Fruit fly (Drosophila melanogaster) whole organism, embryonic: ENCODE data around the gene CG3704.

Experiments used
- Aef1 ChIP-seq: fragments of 200-800 bp; sonication (Bioruptor generic); IDR thresholded peaks from 3 replicates; pipeline ENCODE4 v1.3.6; 2022; ENCODE audit warnings: missing biosample characterization, missing genetic modification characterization
- B-H2 ChIP-seq: fragments of 200-800 bp; sonication (Bioruptor generic); optimal IDR thresholded peaks from 2 replicates; lab custom pipeline; 2018; ENCODE audit warnings: missing biosample characterization, mild to moderate bottlenecking, missing genetic modification characterization
- CG10431 ChIP-seq: fragments of 200-800 bp; sonication (Bioruptor generic); optimal IDR thresholded peaks from 3 replicates; lab custom pipeline; 2018; ENCODE audit warnings: missing biosample characterization, mild to moderate bottlenecking, missing genetic modification characterization
- CG11696 ChIP-seq: fragments of 200-800 bp; sonication (Bioruptor generic); IDR thresholded peaks from 2 replicates; pipeline ENCODE4 v1.3.6; 2022; ENCODE audit warnings: missing biosample characterization, missing genetic modification characterization
- CG12744 ChIP-seq: fragments of 200-800 bp; sonication (Bioruptor generic); optimal IDR thresholded peaks from 2 replicates; lab custom pipeline; 2016; ENCODE audit warnings: missing biosample characterization, missing genetic modification characterization
- CG12769 ChIP-seq: fragments of 200-800 bp; sonication (Bioruptor generic); optimal IDR thresholded peaks from 2 replicates; lab custom pipeline; 2019; ENCODE audit warnings: missing biosample characterization, mild to moderate bottlenecking, missing genetic modification characterization, moderate library complexity
- CG14050 ChIP-seq: fragments of 200-800 bp; sonication (Bioruptor generic); IDR thresholded peaks from 3 replicates; pipeline ENCODE4 v1.3.6; 2022; ENCODE audit warnings: missing biosample characterization, missing genetic modification characterization
- CG14667 ChIP-seq: fragments of 200-800 bp; sonication (Bioruptor generic); IDR thresholded peaks from 2 replicates; pipeline ENCODE4 v1.3.6; 2022; ENCODE audit warnings: missing biosample characterization, missing genetic modification characterization
- CG16779 ChIP-seq: fragments of 200-800 bp; sonication (Bioruptor generic); IDR thresholded peaks from 2 replicates; pipeline ENCODE4 v1.3.6; 2022; ENCODE audit warnings: missing biosample characterization, missing genetic modification characterization
- CG17186 ChIP-seq: fragments of 200-800 bp; sonication (Bioruptor generic); optimal IDR thresholded peaks from 3 replicates; lab custom pipeline; 2017; ENCODE audit warnings: missing biosample characterization, missing genetic modification reagents, missing genetic modification characterization
- CG17568 ChIP-seq: fragments of 200-800 bp; sonication (Bioruptor generic); optimal IDR thresholded peaks from 2 replicates; lab custom pipeline; 2018; ENCODE audit warnings: missing biosample characterization, mild to moderate bottlenecking, missing genetic modification characterization, moderate library complexity
- CG18599 ChIP-seq: fragments of 200-800 bp; sonication (Bioruptor generic); optimal IDR thresholded peaks from 3 replicates; lab custom pipeline; 2017; ENCODE audit warnings: missing biosample characterization, missing genetic modification characterization, mild to moderate bottlenecking, moderate library complexity, missing genetic modification reagents
- CG30020 ChIP-seq: fragments of 200-800 bp; optimal IDR thresholded peaks from 2 replicates; lab custom pipeline; 2019; ENCODE audit warnings: missing biosample characterization, mild to moderate bottlenecking, missing genetic modification characterization, moderate library complexity
- CG3995 ChIP-seq: fragments of 200-800 bp; sonication (Bioruptor generic); optimal IDR thresholded peaks from 3 replicates; lab custom pipeline; 2016; ENCODE audit warnings: missing biosample characterization, missing genetic modification characterization
- CG4360 ChIP-seq: fragments of 200-800 bp; sonication (Bioruptor generic); IDR thresholded peaks from 2 replicates; pipeline ENCODE4 v1.3.6; 2022; ENCODE audit warnings: missing biosample characterization, missing genetic modification characterization
- CG43689 ChIP-seq: fragments of 200-800 bp; sonication (Bioruptor generic); IDR thresholded peaks from 2 replicates; pipeline ENCODE4 v1.3.6; 2022; ENCODE audit warnings: missing biosample characterization, missing genetic modification characterization
- CG6175 ChIP-seq: fragments of 200-800 bp; sonication (Bioruptor generic); IDR thresholded peaks from 3 replicates; pipeline ENCODE4 v1.3.6; 2022; ENCODE audit warnings: missing biosample characterization, missing genetic modification characterization
- CG6689 ChIP-seq: fragments of 200-800 bp; sonication (Bioruptor generic); IDR thresholded peaks from 2 replicates; pipeline ENCODE4 v1.3.6; 2022; ENCODE audit warnings: missing biosample characterization, missing genetic modification characterization
- CG7357 ChIP-seq: fragments of 200-800 bp; sonication (Bioruptor generic); IDR thresholded peaks from 3 replicates; pipeline ENCODE4 v1.3.6; 2022; ENCODE audit warnings: missing biosample characterization, missing genetic modification characterization
- CG7556 ChIP-seq: fragments of 200-800 bp; sonication (Bioruptor generic); optimal IDR thresholded peaks from 2 replicates; lab custom pipeline; 2017; ENCODE audit warnings: missing biosample characterization, mild to moderate bottlenecking, missing genetic modification characterization
- CG8478 ChIP-seq: fragments of >200 bp; optimal IDR thresholded peaks from 2 replicates; lab custom pipeline; 2018
- CG9609 ChIP-seq: fragments of 200-800 bp; sonication (Bioruptor generic); optimal IDR thresholded peaks from 3 replicates; lab custom pipeline; 2016; ENCODE audit warnings: missing biosample characterization, missing genetic modification characterization
- CG9817 ChIP-seq: fragments of 200-800 bp; sonication (Bioruptor generic); optimal IDR thresholded peaks from 2 replicates; lab custom pipeline; 2018; ENCODE audit warnings: missing biosample characterization, mild to moderate bottlenecking, missing genetic modification characterization, moderate library complexity
- CoRest ChIP-seq: fragments of 200-800 bp; sonication (Bioruptor generic); optimal IDR thresholded peaks from 3 replicates; lab custom pipeline; 2018; ENCODE audit warnings: missing biosample characterization, mild to moderate bottlenecking, missing genetic modification characterization, moderate library complexity
- D19B ChIP-seq: fragments of 200-800 bp; sonication (Bioruptor generic); optimal IDR thresholded peaks from 2 replicates; lab custom pipeline; 2017; ENCODE audit warnings: missing biosample characterization, mild to moderate bottlenecking, missing genetic modification characterization
- Ets97D ChIP-seq: fragments of 200-800 bp; sonication (Bioruptor generic); optimal IDR thresholded peaks from 3 replicates; lab custom pipeline; 2016; ENCODE audit warnings: missing biosample characterization, missing genetic modification characterization
- HmgD ChIP-seq: fragments of 200-800 bp; sonication (Bioruptor generic); optimal IDR thresholded peaks from 3 replicates; lab custom pipeline; 2016; ENCODE audit warnings: missing biosample characterization, missing genetic modification characterization
- Hmr ChIP-seq: fragments of 200-800 bp; sonication (Bioruptor generic); optimal IDR thresholded peaks from 3 replicates; lab custom pipeline; 2017; ENCODE audit warnings: mild to moderate bottlenecking, missing biosample characterization, missing genetic modification reagents, missing genetic modification characterization
- MESR4 ChIP-seq: fragments of 200-800 bp; sonication (Bioruptor generic); optimal IDR thresholded peaks from 2 replicates; lab custom pipeline; 2018; ENCODE audit warnings: missing biosample characterization, mild to moderate bottlenecking, missing genetic modification characterization, moderate library complexity
- Oaz ChIP-seq: fragments of 200-800 bp; sonication (Bioruptor generic); IDR thresholded peaks from 2 replicates; pipeline ENCODE4 v1.3.6; 2022; ENCODE audit warnings: missing biosample characterization, missing genetic modification characterization
- Oli ChIP-seq: fragments of 200-800 bp; sonication (Bioruptor generic); optimal IDR thresholded peaks from 2 replicates; lab custom pipeline; 2018; ENCODE audit warnings: missing biosample characterization, mild to moderate bottlenecking, missing genetic modification characterization, moderate library complexity
- Rx ChIP-seq: fragments of 200-800 bp; sonication (Bioruptor generic); IDR thresholded peaks from 2 replicates; pipeline ENCODE4 v1.3.6; 2022; ENCODE audit warnings: missing biosample characterization, missing genetic modification characterization
- Side ChIP-seq: fragments of 200-800 bp; sonication (Bioruptor generic); optimal IDR thresholded peaks from 2 replicates; lab custom pipeline; 2016; ENCODE audit warnings: missing biosample characterization, missing genetic modification characterization
- Xrp1 ChIP-seq: fragments of 200-800 bp; sonication (Bioruptor generic); IDR thresholded peaks from 2 replicates; pipeline ENCODE4 v1.3.6; 2022; ENCODE audit warnings: missing biosample characterization, missing genetic modification characterization
- ap ChIP-seq: fragments of 200-800 bp; sonication (Bioruptor generic); IDR thresholded peaks from 2 replicates; pipeline ENCODE4 v1.3.6; 2022; ENCODE audit warnings: missing biosample characterization, missing genetic modification characterization
- ato ChIP-seq: fragments of 200-800 bp; sonication (Bioruptor generic); IDR thresholded peaks from 2 replicates; pipeline ENCODE4 v1.3.6; 2022; ENCODE audit warnings: missing biosample characterization, missing genetic modification characterization; ENCODE audit not compliant: partially characterized antibody
- bbx ChIP-seq: fragments of 200-800 bp; sonication (Bioruptor generic); IDR thresholded peaks from 2 replicates; pipeline ENCODE4 v1.3.6; 2022; ENCODE audit warnings: missing biosample characterization, missing genetic modification characterization; ENCODE audit not compliant: partially characterized antibody
- bowl ChIP-seq: fragments of 200-800 bp; sonication (Bioruptor generic); IDR thresholded peaks from 2 replicates; pipeline ENCODE4 v1.3.6; 2022; ENCODE audit warnings: missing biosample characterization, missing genetic modification characterization
- cg ChIP-seq: fragments of 200-800 bp; sonication (Bioruptor generic); optimal IDR thresholded peaks from 3 replicates; lab custom pipeline; 2019; ENCODE audit warnings: missing biosample characterization, mild to moderate bottlenecking, missing genetic modification characterization, moderate library complexity
- chif ChIP-seq, 2 experiments: fragments of 200-800 bp; sonication (Bioruptor generic); optimal IDR thresholded peaks; 3 replicates each; lab custom pipeline; 2016; ENCODE audit warnings: missing biosample characterization in 2 of 2, missing genetic modification characterization in 2 of 2
- corto ChIP-seq: fragments of 200-800 bp; sonication (Bioruptor generic); optimal IDR thresholded peaks from 2 replicates; lab custom pipeline; 2016; ENCODE audit warnings: missing biosample characterization, mild to moderate bottlenecking, missing genetic modification characterization, moderate library complexity
- dimm ChIP-seq: fragments of 200-800 bp; sonication (Bioruptor generic); IDR thresholded peaks from 2 replicates; pipeline ENCODE4 v1.3.6; 2022; ENCODE audit warnings: missing biosample characterization, missing genetic modification characterization
- eve ChIP-seq, 2 experiments: fragments of >200 bp; optimal IDR thresholded peaks; 2 replicates each; lab custom pipeline; 2017; ENCODE audit warnings: missing biosample characterization in 2 of 2, missing genetic modification characterization in 2 of 2
- gcm ChIP-seq: fragments of 200-800 bp; sonication (Bioruptor generic); optimal IDR thresholded peaks from 2 replicates; lab custom pipeline; 2019; ENCODE audit warnings: missing biosample characterization, mild to moderate bottlenecking, missing genetic modification characterization, moderate library complexity
- mld ChIP-seq: fragments of 200-800 bp; sonication (Bioruptor generic); IDR thresholded peaks from 3 replicates; pipeline ENCODE4 v1.3.6; 2022; ENCODE audit warnings: missing biosample characterization, missing genetic modification characterization; ENCODE audit not compliant: partially characterized antibody
- nom ChIP-seq: fragments of 200-800 bp; sonication (Bioruptor generic); optimal IDR thresholded peaks from 2 replicates; lab custom pipeline; 2017; ENCODE audit warnings: missing biosample characterization, missing genetic modification characterization, mild to moderate bottlenecking, moderate library complexity, missing genetic modification reagents
- pb ChIP-seq: fragments of 200-800 bp; sonication (Bioruptor generic); optimal IDR thresholded peaks from 3 replicates; lab custom pipeline; 2016; ENCODE audit warnings: missing biosample characterization, missing genetic modification characterization
- rib ChIP-seq: fragments of 200-800 bp; sonication (Bioruptor generic); IDR thresholded peaks from 2 replicates; pipeline ENCODE4 v1.3.6; 2022; ENCODE audit warnings: missing biosample characterization, missing genetic modification characterization
- run ChIP-seq: fragments of 200-800 bp; sonication (Bioruptor generic); optimal IDR thresholded peaks from 3 replicates; lab custom pipeline; 2018; ENCODE audit warnings: missing biosample characterization, mild to moderate bottlenecking, missing genetic modification characterization
- tap ChIP-seq: fragments of 200-800 bp; optimal IDR thresholded peaks from 3 replicates; lab custom pipeline; 2019; ENCODE audit warnings: missing biosample characterization, mild to moderate bottlenecking, missing genetic modification characterization, moderate library complexity
- tgo ChIP-seq: fragments of 200-800 bp; sonication (Bioruptor generic); IDR thresholded peaks from 3 replicates; pipeline ENCODE4 v1.3.6; 2022; ENCODE audit warnings: missing biosample characterization, missing genetic modification characterization
- wek ChIP-seq: fragments of 200-800 bp; sonication (Bioruptor generic); optimal IDR thresholded peaks from 3 replicates; lab custom pipeline; 2018; ENCODE audit warnings: missing biosample characterization, mild to moderate bottlenecking, missing genetic modification characterization, moderate library complexity

CG3704 gene

DNA sequence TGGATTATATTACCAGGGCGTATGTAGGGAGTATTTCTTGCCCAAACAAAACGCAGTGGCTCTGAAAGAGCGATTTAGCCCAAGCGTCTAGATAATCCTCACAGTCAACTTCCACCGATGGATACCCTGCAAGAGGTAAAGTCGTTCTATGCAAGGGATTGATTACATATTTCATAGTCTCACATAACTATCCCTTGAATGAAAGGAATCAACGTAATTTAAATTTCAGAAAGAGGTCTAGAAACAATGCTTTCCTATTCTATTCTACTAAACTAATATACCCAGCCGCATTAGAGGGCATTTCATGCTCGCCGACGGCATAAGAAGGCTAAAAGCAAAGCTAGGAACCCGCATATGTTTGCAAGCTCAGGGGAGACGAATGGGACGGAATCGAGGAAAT lies 26.2 kb upstream of the CG3704 start (continued):
- TF ChIP-seq CG7357: no peak
- no peak for TF ChIP-seq CG10431 (GFP tag; lab: Kevin White, UChicago)
- no peak for TF ChIP-seq rib
- no peak for TF ChIP-seq CG43689 (GFP tag; lab: Robert Waterston, UW)
- TF ChIP-seq Ets97D (GFP tag; lab: Kevin White, UChicago): no peak
- peak in 1 of 2 experiments; percentile 27 for TF ChIP-seq eve (GFP tag; optimal IDR thresholded peaks at IDR 0.05; lab: Kevin White, UChicago)
- no peak for TF ChIP-seq MESR4 (GFP tag; lab: Kevin White, UChicago)
- TF ChIP-seq CG6689 (GFP tag; lab: Robert Waterston, UW): 0 out of 2 replicates have a peak, but pooled peaks have one; percentile 27
- peak; percentile 29 for TF ChIP-seq CoRest
- peak; percentile 66 for TF ChIP-seq CG12769 (tag; lab: Kevin White, UChicago)
- no peak for TF ChIP-seq CG17568 (GFP tag; lab: Kevin White, UChicago)
- peak; percentile 30 for TF ChIP-seq Oli
- TF ChIP-seq CG8478 (lab: Kevin White, UChicago): no peak
- no peak for TF ChIP-seq Side
- peak; percentile 60 for TF ChIP-seq Hmr
- no peak for TF ChIP-seq bbx (GFP tag; lab: Robert Waterston, UW)
- no peak for TF ChIP-seq Xrp1
- no peak for TF ChIP-seq corto
- TF ChIP-seq CG30020 (tag; lab: Kevin White, UChicago): no peak
- no peak for TF ChIP-seq CG16779 (GFP tag; lab: Robert Waterston, UW)
- TF ChIP-seq CG17186 (GFP tag; lab: Kevin White, UChicago): no peak
- no peak for TF ChIP-seq Rx (GFP tag; lab: Robert Waterston, UW)
- no peak for TF ChIP-seq chif (GFP tag; optimal IDR thresholded peaks at IDR 0.05; lab: Kevin White, UChicago)
- no peak for TF ChIP-seq gcm (GFP tag; lab: Kevin White, UChicago)
- TF ChIP-seq CG3995: no peak
- TF ChIP-seq CG6175 (GFP tag; lab: Robert Waterston, UW): no peak
- TF ChIP-seq HmgD (GFP tag; lab: Kevin White, UChicago): no peak
- peak; percentile 40 for TF ChIP-seq D19B (GFP tag; lab: Kevin White, UChicago)
- TF ChIP-seq ap (GFP tag; lab: Robert Waterston, UW): no peak
- TF ChIP-seq CG9609 (GFP tag; lab: Kevin White, UChicago): peak; percentile 9
- no peak for TF ChIP-seq CG11696 (GFP tag; lab: Robert Waterston, UW)
- TF ChIP-seq Aef1 (GFP tag; lab: Robert Waterston, UW): no peak
- no peak for TF ChIP-seq run (tag; lab: Kevin White, UChicago)
- no peak for TF ChIP-seq CG14050 (GFP tag; lab: Robert Waterston, UW)
- TF ChIP-seq tgo: peak; percentile 28; the same call in 2 of the 3 replicates
- peak; percentile 27 for TF ChIP-seq CG9817
- no peak for TF ChIP-seq tap (tag; lab: Kevin White, UChicago)
- peak; percentile 17; the same call in 1 of the 2 replicates for TF ChIP-seq Oaz (GFP tag; lab: Robert Waterston, UW)
- no peak for TF ChIP-seq wek (GFP tag; lab: Kevin White, UChicago)
- no peak for TF ChIP-seq cg
- TF ChIP-seq mld (GFP tag; lab: Robert Waterston, UW): no peak
- no peak for TF ChIP-seq pb (GFP tag; lab: Kevin White, UChicago)
- TF ChIP-seq B-H2 (GFP tag; lab: Kevin White, UChicago): no peak
- no peak for TF ChIP-seq ato (GFP tag; lab: Robert Waterston, UW)
- peak; percentile 41 for TF ChIP-seq CG7556
- no peak for TF ChIP-seq dimm
- TF ChIP-seq CG18599 (GFP tag; lab: Kevin White, UChicago): peak; percentile 84
- no peak for TF ChIP-seq CG4360 (GFP tag; lab: Robert Waterston, UW)
- no peak for TF ChIP-seq CG12744
- TF ChIP-seq nom (GFP tag; lab: Kevin White, UChicago): no peak
- TF ChIP-seq CG14667 (GFP tag; lab: Robert Waterston, UW): no peak
- TF ChIP-seq bowl (GFP tag; lab: Robert Waterston, UW): no peak
